Worm (Caenorhabditis elegans) whole organism, L4 larva: ENCODE results near the gene pbo-4.

Experiments
- ZK546.5 ChIP-seq, 2 experiments: sonication (generic microtip); optimal IDR thresholded peaks; 2 replicates each; lab custom pipeline; 2017; ENCODE audit warnings: missing biosample characterization in 2 of 2, missing genetic modification characterization in 2 of 2
- ceh-32 ChIP-seq: sonication (generic microtip); optimal IDR thresholded peaks from 2 replicates; lab custom pipeline; 2016; ENCODE audit warnings: mild to moderate bottlenecking, missing genetic modification characterization, missing compliant biosample characterization; ENCODE audit not compliant: poor library complexity
- nhr-11 ChIP-seq: fragments of 150-350 bp; optimal IDR thresholded peaks from 2 replicates; lab custom pipeline; 2014; ENCODE audit warnings: missing biosample characterization, missing genetic modification characterization
- zfp-3 ChIP-seq: fragments of 200-800 bp; sonication (Bioruptor generic); conservative IDR thresholded peaks from 2 replicates; pipeline ENCODE4 v1.3.6; 2022; ENCODE audit warnings: missing genetic modification reagents, missing genetic modification characterization, missing compliant biosample characterization
- ztf-11 ChIP-seq: fragments of 150-350 bp; optimal IDR thresholded peaks from 2 replicates; lab custom pipeline; 2014; ENCODE audit warnings: missing biosample characterization, missing genetic modification characterization

- TF ChIP-seq nhr-11 (tag; lab: Kevin White, UChicago) (no peak), zfp-3 (GFP tag; lab: Robert Waterston, UW) (no peak), ceh-32 (tag; lab: Kevin White, UChicago) (no peak), ZK546.5 (tag; optimal IDR thresholded peaks at IDR 0.05; lab: Kevin White, UChicago) (no peak), ztf-11 (tag; lab: Kevin White, UChicago) (no peak)
Observed at ce11 chrX:10989286-10989685, 35.4 kb downstream of the pbo-4 start.
